Worm (Caenorhabditis elegans): ENCODE results near the gene sir-2.1.
A peak's percentile ranks its signal among the peaks of the same experiment; 100 is the strongest.

sir-2.1 gene

ce11 chrIV:10403193-10404058, 37.4 kb upstream of the sir-2.1 start, which contains the start of gene gpa-7 (continued):
- TF ChIP-seq fos-1 (tag; optimal IDR thresholded peaks at IDR 0.05), result peak; percentile 27
- TF ChIP-seq efl-1 (optimal IDR thresholded peaks at IDR 0.05), result peak; percentile 49 to 73
- TF ChIP-seq efl-1 (GFP tag; optimal IDR thresholded peaks at IDR 0.05 in 1 of 2), result peak; percentile 4 to 10

- TF ChIP-seq nhr-85 (tag) (no peak), pqm-1 (tag; optimal IDR thresholded peaks at IDR 0.05) (no peak), ama-1 (optimal IDR thresholded peaks at IDR 0.05) (no peak), unc-130 (tag; optimal IDR thresholded peaks at IDR 0.05) (no peak), unc-30 (tag; optimal IDR thresholded peaks at IDR 0.05) (no peak), swsn-7 (tag; optimal IDR thresholded peaks at IDR 0.05) (no peak), nhr-47 (tag; optimal IDR thresholded peaks at IDR 0.05) (peak; percentile 34), hlh-17 (GFP tag; optimal IDR thresholded peaks at IDR 0.05; ENCODE audit: borderline replicate concordance) (no peak), nhr-71 (tag; optimal IDR thresholded peaks at IDR 0.05) (peak; percentile 46), dpl-1 (GFP tag; optimal IDR thresholded peaks at IDR 0.05) (no peak), tbx-2 (tag; optimal IDR thresholded peaks at IDR 0.05) (peak; percentile 17), elt-3 (tag; optimal IDR thresholded peaks at IDR 0.05) (no peak), ceh-63 (GFP tag; optimal IDR thresholded peaks at IDR 0.05) (peak; percentile 12), lin-14 (GFP tag; optimal IDR thresholded peaks at IDR 0.05) (peak; percentile 78), lsy-2 (tag; optimal IDR thresholded peaks at IDR 0.05) (peak in 1 of 2 experiments; percentile 19), lin-35 (GFP tag; optimal IDR thresholded peaks at IDR 0.05) (no peak), fos-1 (tag; optimal IDR thresholded peaks at IDR 0.05) (no peak), fkh-10 (GFP tag; optimal IDR thresholded peaks at IDR 0.05) (peak; percentile 12), ztf-4 (tag; optimal IDR thresholded peaks at IDR 0.05) (no peak), hlh-4 (tag; optimal IDR thresholded peaks at IDR 0.05) (no peak), zip-4 (GFP tag; optimal IDR thresholded peaks at IDR 0.05) (no peak), ceh-8 (GFP tag; optimal IDR thresholded peaks at IDR 0.05) (peak; percentile 63), unc-98 (GFP tag; IDR thresholded peaks at IDR 0.05) (no peak), C04F5.9 (tag; optimal IDR thresholded peaks at IDR 0.05) (no peak)
Measured at ce11 chrIV:10398244-10398643, 32.2 kb upstream of the sir-2.1 start.

- TF ChIP-seq hlh-4 (tag; optimal IDR thresholded peaks at IDR 0.05) (no peak), nhr-71 (tag; optimal IDR thresholded peaks at IDR 0.05) (peak; percentile 24), tbx-2 (tag; optimal IDR thresholded peaks at IDR 0.05) (peak; percentile 3), dsc-1 (tag; optimal IDR thresholded peaks at IDR 0.05) (peak; percentile 54), fkh-10 (GFP tag; optimal IDR thresholded peaks at IDR 0.05) (peak; percentile 63), rnt-1 (tag; optimal IDR thresholded peaks at IDR 0.05) (no peak), lin-14 (GFP tag; optimal IDR thresholded peaks at IDR 0.05) (peak; percentile 77), fkh-8 (tag; optimal IDR thresholded peaks at IDR 0.05) (peak; percentile 44), nhr-47 (tag; optimal IDR thresholded peaks at IDR 0.05) (peak; percentile 14)
Measured at ce11 chrIV:10396827-10397226, 30.8 kb upstream of the sir-2.1 start.

- TF ChIP-seq blmp-1 (tag; optimal IDR thresholded peaks at IDR 0.05) (no peak), fkh-8 (tag; optimal IDR thresholded peaks at IDR 0.05) (no peak), mdl-1 (tag; optimal IDR thresholded peaks at IDR 0.05) (no peak)
Measured at ce11 chrIV:10394858-10395257, 28.8 kb upstream of the sir-2.1 start, which contains the start of gene R10H10.4. Gene R10H10.4 (minus strand): TSS chrIV:10394958.

ce11 chrIV:10391827-10392226, 25.8 kb upstream of the sir-2.1 start, which contains the start of gene spe-26:
Gene spe-26 (minus strand): TSS chrIV:10391927.
- TF ChIP-seq isw-1 (GFP tag; IDR thresholded peaks at IDR 0.05) (no peak), pag-3 (tag; optimal IDR thresholded peaks at IDR 0.05; ENCODE audit: borderline replicate concordance, insufficient read depth) (no peak), fkh-10 (GFP tag; optimal IDR thresholded peaks at IDR 0.05) (no peak), egl-27 (tag; optimal IDR thresholded peaks at IDR 0.05) (no peak), unc-30 (tag; optimal IDR thresholded peaks at IDR 0.05) (no peak)
